Fruit fly (Drosophila melanogaster): ENCODE measurements around the gene bru1.

DNA sequence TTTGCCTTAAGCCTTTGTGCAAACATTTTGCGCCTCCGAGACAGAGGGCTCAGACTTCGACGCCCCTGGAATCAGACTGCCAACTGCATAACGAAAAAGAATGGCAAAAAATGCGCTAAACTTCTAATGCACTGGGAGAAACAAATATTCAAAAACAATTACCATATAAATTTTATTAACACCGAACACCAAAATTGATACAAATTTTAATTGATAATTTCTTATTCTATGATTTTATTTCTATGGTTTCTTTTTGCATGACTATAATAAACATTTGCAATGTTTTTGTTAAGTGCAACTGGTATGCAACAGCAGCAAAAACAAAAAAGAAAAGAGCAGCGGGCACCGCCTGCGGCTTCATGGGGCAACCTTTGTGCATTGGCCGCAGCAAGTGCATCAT lies 18.2 kb downstream of the bru1 start:
- TF ChIP-seq ovo (GFP tag; optimal IDR thresholded peaks at IDR 0.05), result no peak
- TF ChIP-seq kay (GFP tag; ENCODE audit: borderline replicate concordance), result no peak
- no peak for TF ChIP-seq Mnt (GFP tag; optimal IDR thresholded peaks at IDR 0.05)
- no peak for TF ChIP-seq CG12768 (GFP tag; optimal IDR thresholded peaks at IDR 0.05)
- TF ChIP-seq bab1 (GFP tag; optimal IDR thresholded peaks at IDR 0.05), result no peak
- TF ChIP-seq CG1620 (GFP tag; optimal IDR thresholded peaks at IDR 0.05), result no peak
